Fruit fly (Drosophila melanogaster): ENCODE results near the gene Lar.

The Lar gene

dm6 chr2L:19572496-19573317, 13.7 kb upstream of the Lar start (continued):
- peak; percentile 85 for TF ChIP-seq CG2678 (tag; optimal IDR thresholded peaks at IDR 0.05)
- no peak for TF ChIP-seq rib (GFP tag; IDR thresholded peaks at IDR 0.05)
- peak; percentile 30 for TF ChIP-seq CG12236 (GFP tag; optimal IDR thresholded peaks at IDR 0.05)
- peak; percentile 37 for TF ChIP-seq CG14710 (tag; optimal IDR thresholded peaks at IDR 0.05)
- peak; percentile 49 for TF ChIP-seq CG1602 (GFP tag; optimal IDR thresholded peaks at IDR 0.05)
- TF ChIP-seq dan (GFP tag; IDR thresholded peaks at IDR 0.05): no peak
- peak; percentile 50 for TF ChIP-seq vfl (GFP tag; optimal IDR thresholded peaks at IDR 0.05)
- peak; percentile 69 for TF ChIP-seq CG30403 (GFP tag; optimal IDR thresholded peaks at IDR 0.05)
- TF ChIP-seq nerfin-1 (tag; optimal IDR thresholded peaks at IDR 0.05): no peak
- TF ChIP-seq CG8944 (GFP tag; optimal IDR thresholded peaks at IDR 0.05): no peak
- no peak for TF ChIP-seq oc (tag; optimal IDR thresholded peaks at IDR 0.05)
- TF ChIP-seq CG8290 (GFP tag; optimal IDR thresholded peaks at IDR 0.05): peak; percentile 50
- no peak for TF ChIP-seq CG8290 (tag; optimal IDR thresholded peaks at IDR 0.05)
- TF ChIP-seq pnt (GFP tag; optimal IDR thresholded peaks at IDR 0.05): peak; percentile 22
- peak; percentile 69; the same call in 2 of the 3 replicates for TF ChIP-seq CG34422 (GFP tag; IDR thresholded peaks at IDR 0.05)
- TF ChIP-seq knrl (GFP tag; IDR thresholded peaks at IDR 0.05; ENCODE audit: partially characterized antibody): no peak
- no peak; the same call in 1 of the 2 replicates for TF ChIP-seq CG5953 (GFP tag; IDR thresholded peaks at IDR 0.05)
- no peak for TF ChIP-seq H15 (GFP tag; IDR thresholded peaks at IDR 0.05)
- peak; percentile 66 for TF ChIP-seq Hsf (GFP tag; optimal IDR thresholded peaks at IDR 0.05)
- TF ChIP-seq CG5245 (GFP tag; optimal IDR thresholded peaks at IDR 0.05): peak; percentile 48
- peak; percentile 75 for TF ChIP-seq dysf (GFP tag; IDR thresholded peaks at IDR 0.05)
- peak; percentile 22 for TF ChIP-seq fu2 (GFP tag; optimal IDR thresholded peaks at IDR 0.05)
- TF ChIP-seq ac (GFP tag; optimal IDR thresholded peaks at IDR 0.05): no peak
- TF ChIP-seq Opbp (GFP tag; IDR thresholded peaks at IDR 0.05; ENCODE audit: partially characterized antibody): no peak; the same call in 2 of the 3 replicates
- TF ChIP-seq mam (GFP tag; optimal IDR thresholded peaks at IDR 0.05): peak; percentile 73
- peak; percentile 55 for TF ChIP-seq Sox100B (GFP tag; optimal IDR thresholded peaks at IDR 0.05)
- no peak for TF ChIP-seq repo (GFP tag; optimal IDR thresholded peaks at IDR 0.05)
- TF ChIP-seq Usf (GFP tag; optimal IDR thresholded peaks at IDR 0.05): peak; percentile 34
- TF ChIP-seq jigr1 (GFP tag; IDR thresholded peaks at IDR 0.05): no peak
- TF ChIP-seq hb (GFP tag; IDR thresholded peaks at IDR 0.05; ENCODE audit: partially characterized antibody): no peak
- peak; percentile 36 for TF ChIP-seq Vsx1 (GFP tag; optimal IDR thresholded peaks at IDR 0.05)
- TF ChIP-seq CG17385 (GFP tag; optimal IDR thresholded peaks at IDR 0.05): peak; percentile 64
- peak; percentile 79 for TF ChIP-seq nom (GFP tag; optimal IDR thresholded peaks at IDR 0.05)
- TF ChIP-seq Trl (optimal IDR thresholded peaks at IDR 0.05): peak; percentile 86 to 94
- TF ChIP-seq Trl (GFP tag; optimal IDR thresholded peaks at IDR 0.05): peak; percentile 55
- TF ChIP-seq onecut (GFP tag; IDR thresholded peaks at IDR 0.05): 0 out of 2 replicates have a peak, but pooled peaks have one; percentile 27
- peak; percentile 27 for TF ChIP-seq exex (tag; optimal IDR thresholded peaks at IDR 0.05)
- TF ChIP-seq al (GFP tag; IDR thresholded peaks at IDR 0.05): no peak
- TF ChIP-seq CG7556 (GFP tag; optimal IDR thresholded peaks at IDR 0.05): peak; percentile 76
- no peak for TF ChIP-seq CG7745 (tag; optimal IDR thresholded peaks at IDR 0.05)
- TF ChIP-seq bigmax (GFP tag; optimal IDR thresholded peaks at IDR 0.05): no peak
- no peak for TF ChIP-seq CG11560 (tag; IDR thresholded peaks at IDR 0.05)
- TF ChIP-seq CG10654 (GFP tag; optimal IDR thresholded peaks at IDR 0.05): peak; percentile 1
- TF ChIP-seq CG17359 (tag; optimal IDR thresholded peaks at IDR 0.05): peak; percentile 70
- TF ChIP-seq CG8388 (GFP tag; optimal IDR thresholded peaks at IDR 0.05): peak; percentile 53
- TF ChIP-seq btn (GFP tag; optimal IDR thresholded peaks at IDR 0.05): no peak
- peak; percentile 68 for TF ChIP-seq ranshi (GFP tag; IDR thresholded peaks at IDR 0.05)
- peak; percentile 46 for TF ChIP-seq yki (optimal IDR thresholded peaks at IDR 0.05)
- TF ChIP-seq Hr51 (GFP tag; optimal IDR thresholded peaks at IDR 0.05): peak; percentile 70 to 73
- no peak for TF ChIP-seq MESR4 (GFP tag; optimal IDR thresholded peaks at IDR 0.05)

All from whole organism, embryonic.